Fruit fly (Drosophila melanogaster): Measurements from ENCODE around the gene ND-ACP.
A peak's percentile ranks its signal among the peaks of the same experiment; 100 is the strongest.

ND-ACP gene

DNA sequence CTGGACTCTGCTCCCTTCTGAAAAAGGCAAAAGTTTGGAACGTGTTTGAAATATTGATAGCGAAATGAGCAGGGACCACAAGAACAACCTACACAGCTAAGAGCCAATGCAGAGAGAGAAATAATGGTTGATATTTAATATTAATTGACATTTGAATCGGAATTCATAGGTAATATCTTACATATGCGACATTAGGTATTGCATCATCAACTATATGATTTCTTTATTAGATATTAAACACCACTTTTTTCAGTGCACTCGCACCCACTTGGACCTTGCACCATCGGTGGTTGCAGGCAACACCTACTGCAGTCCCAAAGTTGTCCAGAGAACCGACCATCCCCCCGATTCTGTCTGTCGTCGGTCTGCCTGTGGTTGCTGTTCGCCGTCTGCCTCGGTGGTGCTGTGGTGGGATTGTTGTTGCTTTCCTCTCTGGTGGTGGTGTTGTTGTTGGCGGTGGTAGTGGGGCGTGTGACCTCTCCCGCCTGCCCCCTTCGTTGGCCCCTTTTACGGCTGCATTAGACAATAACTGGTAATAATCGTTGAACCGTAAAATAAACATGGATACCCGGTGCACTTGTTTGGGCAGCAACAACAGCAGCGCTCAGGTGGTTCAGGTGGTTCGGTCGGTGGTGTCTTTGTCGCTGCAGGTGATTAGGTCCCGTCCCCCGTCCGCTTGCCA, 49.3 kb downstream of the ND-ACP start (continued):
- TF ChIP-seq CG10431 (GFP tag; optimal IDR thresholded peaks at IDR 0.05) (no peak), sens-2 (GFP tag; IDR thresholded peaks at IDR 0.05) (peak; percentile 49; the same call in 1 of the 2 replicates), CG9215 (GFP tag; IDR thresholded peaks at IDR 0.05) (peak; percentile 23; the same call in 1 of the 2 replicates), CG17361 (GFP tag; IDR thresholded peaks at IDR 0.05) (peak; percentile 77), gcm (GFP tag; optimal IDR thresholded peaks at IDR 0.05) (peak; percentile 59), sr (GFP tag; IDR thresholded peaks at IDR 0.05) (no peak), CG16815 (GFP tag; optimal IDR thresholded peaks at IDR 0.05) (peak; percentile 73), CrebB (tag; optimal IDR thresholded peaks at IDR 0.05) (peak; percentile 45), pb (GFP tag; optimal IDR thresholded peaks at IDR 0.05) (no peak), vvl (GFP tag; IDR thresholded peaks at IDR 0.05) (peak; percentile 88), Elba2 (GFP tag; optimal IDR thresholded peaks at IDR 0.05) (no peak), corto (GFP tag; optimal IDR thresholded peaks at IDR 0.05) (peak; percentile 23), MESR4 (GFP tag; optimal IDR thresholded peaks at IDR 0.05) (no peak), CG12155 (GFP tag; optimal IDR thresholded peaks at IDR 0.05) (no peak), CG6791 (GFP tag; IDR thresholded peaks at IDR 0.05; ENCODE audit: partially characterized antibody) (no peak), Kr (GFP tag; optimal IDR thresholded peaks at IDR 0.05) (no peak), zfh1 (GFP tag; IDR thresholded peaks at IDR 0.05) (peak; percentile 82), Atf-2 (GFP tag; optimal IDR thresholded peaks at IDR 0.05) (no peak), ERR (GFP tag; optimal IDR thresholded peaks at IDR 0.05) (no peak), CG4707 (GFP tag; optimal IDR thresholded peaks at IDR 0.05) (peak; percentile 13), salm (tag; optimal IDR thresholded peaks at IDR 0.05) (no peak), Sry-β (GFP tag; optimal IDR thresholded peaks at IDR 0.05) (no peak), CG33213 (GFP tag; optimal IDR thresholded peaks at IDR 0.05) (no peak), slbo (GFP tag; IDR thresholded peaks at IDR 0.05) (peak; percentile 35), CG8388 (GFP tag; optimal IDR thresholded peaks at IDR 0.05) (peak; percentile 77), ssp (GFP tag; IDR thresholded peaks at IDR 0.05) (peak; percentile 47), CG11560 (tag; IDR thresholded peaks at IDR 0.05) (0 out of 3 replicates have a peak, but pooled peaks have one; percentile 39), HLHmδ (GFP tag; optimal IDR thresholded peaks at IDR 0.05) (no peak), HLH3B (GFP tag; IDR thresholded peaks at IDR 0.05) (peak; percentile 53), ci (GFP tag; IDR thresholded peaks at IDR 0.05) (peak; percentile 67; the same call in 2 of the 3 replicates), chn (GFP tag; optimal IDR thresholded peaks at IDR 0.05) (peak; percentile 24), jing (GFP tag; optimal IDR thresholded peaks at IDR 0.05) (peak; percentile 54), psq (GFP tag; optimal IDR thresholded peaks at IDR 0.05) (no peak), CG12659 (GFP tag; optimal IDR thresholded peaks at IDR 0.05) (peak; percentile 45), CG30403 (GFP tag; optimal IDR thresholded peaks at IDR 0.05) (peak; percentile 41), emc (GFP tag; optimal IDR thresholded peaks at IDR 0.05) (no peak), CG8944 (GFP tag; optimal IDR thresholded peaks at IDR 0.05) (no peak), Meics (GFP tag; optimal IDR thresholded peaks at IDR 0.05) (peak; percentile 11), Camta (GFP tag; optimal IDR thresholded peaks at IDR 0.05) (peak; percentile 3), H15 (GFP tag; IDR thresholded peaks at IDR 0.05) (peak; percentile 41; the same call in 1 of the 3 replicates), maf-S (GFP tag; optimal IDR thresholded peaks at IDR 0.05) (no peak), mld (GFP tag; IDR thresholded peaks at IDR 0.05; ENCODE audit: partially characterized antibody) (no peak), CG6689 (GFP tag; IDR thresholded peaks at IDR 0.05) (peak; percentile 74), CG4328 (GFP tag; optimal IDR thresholded peaks at IDR 0.05) (no peak), CG11696 (GFP tag; IDR thresholded peaks at IDR 0.05) (peak; percentile 56), CG11085 (GFP tag; IDR thresholded peaks at IDR 0.05) (no peak), gem (tag; optimal IDR thresholded peaks at IDR 0.05) (peak; percentile 81), wor (GFP tag; IDR thresholded peaks at IDR 0.05) (no peak), Antp (GFP tag; optimal IDR thresholded peaks at IDR 0.05) (no peak), CG31441 (GFP tag; IDR thresholded peaks at IDR 0.05) (peak; percentile 54), CG31365 (tag; optimal IDR thresholded peaks at IDR 0.05) (no peak)
